Fruit fly (Drosophila melanogaster): ENCODE measurements around the gene CG6769.
A peak's percentile ranks its signal among the peaks of the same experiment; 100 is the strongest.

CG6769 gene

DNA sequence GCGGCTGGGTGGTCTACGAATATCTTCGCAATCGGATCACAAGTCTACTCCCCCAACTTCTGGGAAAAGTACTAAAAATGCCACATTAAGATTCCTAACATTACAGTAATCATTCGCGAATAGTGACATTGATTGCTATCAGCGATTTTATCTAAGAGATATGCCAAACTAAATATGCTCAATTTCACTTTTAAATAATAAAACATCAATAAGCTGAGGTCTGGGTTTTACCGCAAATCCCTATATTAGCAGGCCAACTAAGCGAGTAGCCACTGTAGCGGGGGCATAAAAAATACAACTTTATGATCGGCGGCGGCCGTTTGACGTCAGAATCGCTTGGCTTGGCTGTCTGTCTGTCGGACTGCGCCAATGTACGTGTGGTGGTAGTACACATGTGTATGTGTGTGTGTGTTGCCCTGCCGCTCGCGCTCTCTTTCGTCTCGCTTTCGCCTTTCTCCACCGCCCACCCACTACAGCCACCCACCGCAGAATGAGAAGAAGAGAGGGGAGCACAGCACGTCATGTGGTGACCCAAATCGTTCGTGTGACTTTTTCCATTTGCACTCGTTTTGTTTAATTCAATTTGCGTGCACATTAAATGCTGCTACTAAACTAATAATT is 19.6 kb downstream of the CG6769 start (continued):
- TF ChIP-seq jigr1 (GFP tag; IDR thresholded peaks at IDR 0.05) (peak; percentile 91), unc-4 (GFP tag; IDR thresholded peaks at IDR 0.05; ENCODE audit: partially characterized antibody) (no peak), CG1792 (GFP tag; optimal IDR thresholded peaks at IDR 0.05) (peak; percentile 81), Abd-B (GFP tag; optimal IDR thresholded peaks at IDR 0.05) (peak; percentile 99), chm (GFP tag; IDR thresholded peaks at IDR 0.05) (peak; percentile 90; the same call in 1 of the 2 replicates), CG16863 (GFP tag; optimal IDR thresholded peaks at IDR 0.05) (peak; percentile 95), Hmx (GFP tag; optimal IDR thresholded peaks at IDR 0.05) (peak; percentile 85), CG3995 (GFP tag; optimal IDR thresholded peaks at IDR 0.05) (peak; percentile 74), gro (GFP tag; optimal IDR thresholded peaks at IDR 0.05) (peak; percentile 98), Six4 (GFP tag; optimal IDR thresholded peaks at IDR 0.05) (peak; percentile 84), ac (GFP tag; optimal IDR thresholded peaks at IDR 0.05) (peak; percentile 63), cato (GFP tag; optimal IDR thresholded peaks at IDR 0.05; ENCODE audit: borderline replicate concordance) (peak; percentile 51), CG11456 (GFP tag; IDR thresholded peaks at IDR 0.05) (peak; percentile 98), Vsx1 (GFP tag; optimal IDR thresholded peaks at IDR 0.05) (peak; percentile 76), phol (tag; optimal IDR thresholded peaks at IDR 0.05) (peak; percentile 88), Dp (GFP tag; optimal IDR thresholded peaks at IDR 0.05) (peak; percentile 14), lbe (GFP tag; optimal IDR thresholded peaks at IDR 0.05) (peak; percentile 95), cas (GFP tag; IDR thresholded peaks at IDR 0.05) (peak; percentile 88), CG18619 (GFP tag; optimal IDR thresholded peaks at IDR 0.05) (peak; percentile 93), CG4707 (GFP tag; optimal IDR thresholded peaks at IDR 0.05) (peak; percentile 90), tna (GFP tag; IDR thresholded peaks at IDR 0.05; ENCODE audit: partially characterized antibody) (no peak), nmo (GFP tag; optimal IDR thresholded peaks at IDR 0.05) (peak; percentile 96), Nf-YA (GFP tag; IDR thresholded peaks at IDR 0.05) (peak; percentile 87), repo (GFP tag; optimal IDR thresholded peaks at IDR 0.05) (peak; percentile 78), H15 (GFP tag; IDR thresholded peaks at IDR 0.05) (peak; percentile 93), CG9876 (GFP tag; optimal IDR thresholded peaks at IDR 0.05) (peak; percentile 86), stwl (tag; optimal IDR thresholded peaks at IDR 0.05) (no peak), pita (GFP tag; optimal IDR thresholded peaks at IDR 0.05) (no peak), dysf (GFP tag; IDR thresholded peaks at IDR 0.05) (peak; percentile 97), luna (GFP tag; optimal IDR thresholded peaks at IDR 0.05) (peak; percentile 93), dmrt99B (tag; optimal IDR thresholded peaks at IDR 0.05) (peak; percentile 96), Ets97D (GFP tag; optimal IDR thresholded peaks at IDR 0.05) (peak; percentile 88), CG17829 (tag; optimal IDR thresholded peaks at IDR 0.05) (peak; percentile 94), disco-r (GFP tag; optimal IDR thresholded peaks at IDR 0.05) (peak; percentile 93), insv (GFP tag; optimal IDR thresholded peaks at IDR 0.05) (peak in 1 of 2 experiments; percentile 54), CG1602 (GFP tag; optimal IDR thresholded peaks at IDR 0.05) (peak; percentile 91), Scr (GFP tag; IDR thresholded peaks at IDR 0.05; ENCODE audit: partially characterized antibody) (no peak), CG11398 (GFP tag; optimal IDR thresholded peaks at IDR 0.05) (peak; percentile 87), ttk (GFP tag; IDR thresholded peaks at IDR 0.05) (peak; percentile 94), Sry-δ (GFP tag; optimal IDR thresholded peaks at IDR 0.05) (peak; percentile 60), Hr3 (GFP tag; optimal IDR thresholded peaks at IDR 0.05) (peak; percentile 93), row (GFP tag; IDR thresholded peaks at IDR 0.05) (peak; percentile 97), CG10959 (GFP tag; IDR thresholded peaks at IDR 0.05) (peak; percentile 70), Max (GFP tag; optimal IDR thresholded peaks at IDR 0.05) (peak; percentile 77), HHEX (GFP tag; optimal IDR thresholded peaks at IDR 0.05) (peak; percentile 91), CG2875 (GFP tag; optimal IDR thresholded peaks at IDR 0.05) (peak; percentile 93), CG31388 (GFP tag; optimal IDR thresholded peaks at IDR 0.05) (peak; percentile 70), nom (GFP tag; optimal IDR thresholded peaks at IDR 0.05) (no peak), ash1 (GFP tag; optimal IDR thresholded peaks at IDR 0.05) (peak; percentile 62), NFAT (GFP tag; IDR thresholded peaks at IDR 0.05) (peak; percentile 96)

Measured in whole organism, embryonic.